Fruit fly (Drosophila melanogaster) Kc167 (cell line): ENCODE data around the gene eIF2Bepsilon.

ENCODE experiments used
- Myc ChIP-seq: fragments of >200 bp; optimal IDR thresholded peaks from 2 replicates; lab custom pipeline; 2017; ENCODE audit warnings: missing external identifiers
- Sin3A ChIP-seq: fragments of >200 bp; optimal IDR thresholded peaks from 2 replicates; lab custom pipeline; 2018; ENCODE audit warnings: missing external identifiers
- h ChIP-seq: fragments of >200 bp; optimal IDR thresholded peaks from 3 replicates; lab custom pipeline; 2018; ENCODE audit warnings: missing external identifiers
- insv ChIP-seq: fragments of >200 bp; optimal IDR thresholded peaks from 3 replicates; lab custom pipeline; 2018; ENCODE audit warnings: missing external identifiers
- psq ChIP-seq: fragments of >200 bp; optimal IDR thresholded peaks from 2 replicates; lab custom pipeline; 2017; ENCODE audit warnings: missing external identifiers
- ttk ChIP-seq: sonication (Bioruptor generic); optimal IDR thresholded peaks from 2 replicates; lab custom pipeline; 2017; ENCODE audit warnings: missing external identifiers

The eIF2Bepsilon gene

dm6 chrX:1873515-1874126 lies 49.1 kb downstream of the eIF2Bepsilon start, which contains the start of the genes Pgam5 and Vps26:
TSS of gene Pgam5 (minus strand) at chrX:1873565.
TSS of gene Vps26 (plus strand) at chrX:1873853.
- no peak for TF ChIP-seq h
- TF ChIP-seq insv (lab: Kevin White, UChicago): no peak
- no peak for TF ChIP-seq Sin3A (lab: Kevin White, UChicago)
- no peak for TF ChIP-seq ttk (lab: Kevin White, UChicago)
- no peak for TF ChIP-seq psq (lab: Kevin White, UChicago)
- TF ChIP-seq Myc (lab: Kevin White, UChicago): no peak
